Fruit fly (Drosophila melanogaster) whole organism, embryonic: Measurements from ENCODE around the gene HisCl1.
A peak's percentile ranks its signal among the peaks of the same experiment; 100 is the strongest.

ENCODE experiments used
- Atf3 ChIP-seq: fragments of 200-800 bp; sonication (Bioruptor generic); optimal IDR thresholded peaks from 3 replicates; lab custom pipeline; 2016; ENCODE audit warnings: missing biosample characterization, missing genetic modification characterization
- Atf6 ChIP-seq: fragments of 200-800 bp; sonication (Bioruptor generic); IDR thresholded peaks from 2 replicates; pipeline ENCODE4 v1.3.6; 2022; ENCODE audit warnings: missing biosample characterization, missing genetic modification characterization
- CG10321 ChIP-seq: fragments of 200-800 bp; sonication (Bioruptor generic); IDR thresholded peaks from 2 replicates; pipeline ENCODE4 v1.3.6; 2022; ENCODE audit warnings: missing biosample characterization, missing genetic modification characterization
- CG10366 ChIP-seq: fragments of 200-800 bp; sonication (Bioruptor generic); IDR thresholded peaks from 2 replicates; pipeline ENCODE4 v1.3.6; 2022; ENCODE audit warnings: missing biosample characterization, missing genetic modification characterization
- CG11560 ChIP-seq: fragments of 200-800 bp; sonication (Bioruptor generic); IDR thresholded peaks from 3 replicates; pipeline ENCODE4 v1.3.6; 2022; ENCODE audit warnings: missing biosample characterization, missing genetic modification characterization
- CG12219 ChIP-seq: fragments of 200-800 bp; sonication (Bioruptor generic); optimal IDR thresholded peaks from 3 replicates; lab custom pipeline; 2018; ENCODE audit warnings: missing biosample characterization, mild to moderate bottlenecking, missing genetic modification characterization
- CG12236 ChIP-seq: fragments of 200-800 bp; sonication (Bioruptor generic); optimal IDR thresholded peaks from 2 replicates; lab custom pipeline; 2016; ENCODE audit warnings: missing biosample characterization, missing genetic modification characterization
- CG12659 ChIP-seq: fragments of 200-800 bp; sonication (Bioruptor generic); optimal IDR thresholded peaks from 3 replicates; lab custom pipeline; 2017; ENCODE audit warnings: mild to moderate bottlenecking, missing biosample characterization, missing genetic modification reagents, missing genetic modification characterization
- CG13624 ChIP-seq: fragments of 200-800 bp; sonication (Bioruptor generic); optimal IDR thresholded peaks from 2 replicates; lab custom pipeline; 2016; ENCODE audit warnings: missing biosample characterization, missing genetic modification characterization
- CG14860 ChIP-seq: fragments of 200-800 bp; sonication (Bioruptor generic); IDR thresholded peaks from 3 replicates; pipeline ENCODE4 v1.3.6; 2022; ENCODE audit warnings: missing biosample characterization, missing genetic modification characterization; ENCODE audit not compliant: partially characterized antibody
- CG15073 ChIP-seq: fragments of 200-800 bp; sonication (Bioruptor generic); optimal IDR thresholded peaks from 2 replicates; lab custom pipeline; 2016; ENCODE audit warnings: missing biosample characterization, missing genetic modification characterization
- CG17328 ChIP-seq: fragments of 200-800 bp; sonication (Bioruptor generic); IDR thresholded peaks from 2 replicates; pipeline ENCODE4 v1.3.6; 2022; ENCODE audit warnings: missing biosample characterization, missing genetic modification characterization
- CG17912 ChIP-seq: fragments of 200-800 bp; sonication (Bioruptor generic); optimal IDR thresholded peaks from 2 replicates; lab custom pipeline; 2018; ENCODE audit warnings: missing biosample characterization, mild to moderate bottlenecking, missing genetic modification characterization
- CG18764 ChIP-seq: fragments of 200-800 bp; sonication (Bioruptor generic); optimal IDR thresholded peaks from 3 replicates; lab custom pipeline; 2016; ENCODE audit warnings: missing biosample characterization, missing genetic modification characterization
- CG2116 ChIP-seq: fragments of 200-800 bp; sonication (Bioruptor generic); optimal IDR thresholded peaks from 3 replicates; lab custom pipeline; 2018; ENCODE audit warnings: missing biosample characterization, mild to moderate bottlenecking, missing genetic modification characterization
- CG31224 ChIP-seq: fragments of 200-800 bp; sonication (Bioruptor generic); IDR thresholded peaks from 2 replicates; pipeline ENCODE4 v1.3.6; 2022; ENCODE audit warnings: missing biosample characterization, missing genetic modification characterization
- CG31388 ChIP-seq: fragments of 200-800 bp; sonication (Bioruptor generic); optimal IDR thresholded peaks from 2 replicates; lab custom pipeline; 2016; ENCODE audit warnings: missing biosample characterization, missing genetic modification characterization
- CG33213 ChIP-seq: fragments of 200-800 bp; sonication (Bioruptor generic); optimal IDR thresholded peaks from 3 replicates; lab custom pipeline; 2016; ENCODE audit warnings: missing biosample characterization, missing genetic modification characterization
- CG3407 ChIP-seq: fragments of 200-800 bp; sonication (Bioruptor generic); optimal IDR thresholded peaks from 2 replicates; lab custom pipeline; 2018; ENCODE audit warnings: missing biosample characterization, mild to moderate bottlenecking, missing genetic modification characterization
- CG6175 ChIP-seq: fragments of 200-800 bp; sonication (Bioruptor generic); IDR thresholded peaks from 3 replicates; pipeline ENCODE4 v1.3.6; 2022; ENCODE audit warnings: missing biosample characterization, missing genetic modification characterization
- CG6254 ChIP-seq: fragments of 200-800 bp; sonication (Bioruptor generic); optimal IDR thresholded peaks from 3 replicates; lab custom pipeline; 2017; ENCODE audit warnings: mild to moderate bottlenecking, missing biosample characterization, missing genetic modification reagents, missing genetic modification characterization
- CG6683 ChIP-seq: fragments of 200-800 bp; sonication (Bioruptor generic); optimal IDR thresholded peaks from 2 replicates; lab custom pipeline; 2017; ENCODE audit warnings: missing biosample characterization, mild to moderate bottlenecking, missing genetic modification characterization, missing genetic modification reagents
- CkIIα-i1 ChIP-seq: fragments of 200-800 bp; sonication (Bioruptor generic); IDR thresholded peaks from 2 replicates; pipeline ENCODE4 v1.3.6; 2022; ENCODE audit warnings: missing biosample characterization, missing genetic modification characterization
- D ChIP-seq, 2 experiments: fragments of 200-800 bp in 1 of 2; fragments of >200 bp in 1 of 2; sonication (Bioruptor generic) in 1 of 2; optimal IDR thresholded peaks; 2 replicates in 1 of 2; 3 replicates in 1 of 2; lab custom pipeline; 2017; ENCODE audit warnings: mild to moderate bottlenecking in 1 of 2, missing biosample characterization in 1 of 2, missing genetic modification characterization in 1 of 2, missing genetic modification reagents in 1 of 2
- D19A ChIP-seq: fragments of 200-800 bp; optimal IDR thresholded peaks from 3 replicates; lab custom pipeline; 2019; ENCODE audit warnings: missing biosample characterization, mild to moderate bottlenecking, missing genetic modification characterization, moderate library complexity
- Dip2 ChIP-seq: fragments of 200-800 bp; sonication (Bioruptor generic); IDR thresholded peaks from 2 replicates; pipeline ENCODE4 v1.3.6; 2022; ENCODE audit warnings: missing biosample characterization, missing genetic modification characterization
- Drgx ChIP-seq: fragments of 200-800 bp; sonication (Bioruptor generic); IDR thresholded peaks from 2 replicates; pipeline ENCODE4 v1.3.6; 2022; ENCODE audit warnings: missing biosample characterization, missing genetic modification characterization
- E2f2 ChIP-seq: fragments of 200-800 bp; sonication (Bioruptor generic); IDR thresholded peaks from 2 replicates; pipeline ENCODE4 v1.3.6; 2022; ENCODE audit warnings: missing biosample characterization, missing genetic modification characterization
- H15 ChIP-seq: fragments of 200-800 bp; sonication (Bioruptor generic); IDR thresholded peaks from 3 replicates; pipeline ENCODE4 v1.3.6; 2022; ENCODE audit warnings: missing biosample characterization, missing genetic modification characterization
- Hmr ChIP-seq: fragments of 200-800 bp; sonication (Bioruptor generic); optimal IDR thresholded peaks from 3 replicates; lab custom pipeline; 2017; ENCODE audit warnings: mild to moderate bottlenecking, missing biosample characterization, missing genetic modification reagents, missing genetic modification characterization
- NC2β ChIP-seq: fragments of 200-800 bp; sonication (Bioruptor generic); optimal IDR thresholded peaks from 2 replicates; lab custom pipeline; 2016; ENCODE audit warnings: missing biosample characterization, missing genetic modification characterization
- Oaz ChIP-seq: fragments of 200-800 bp; sonication (Bioruptor generic); IDR thresholded peaks from 2 replicates; pipeline ENCODE4 v1.3.6; 2022; ENCODE audit warnings: missing biosample characterization, missing genetic modification characterization
- Opbp ChIP-seq: fragments of 200-800 bp; sonication (Bioruptor generic); IDR thresholded peaks from 3 replicates; pipeline ENCODE4 v1.3.6; 2022; ENCODE audit warnings: missing biosample characterization, missing genetic modification characterization; ENCODE audit not compliant: partially characterized antibody
- Xrp1 ChIP-seq: fragments of 200-800 bp; sonication (Bioruptor generic); IDR thresholded peaks from 2 replicates; pipeline ENCODE4 v1.3.6; 2022; ENCODE audit warnings: missing biosample characterization, missing genetic modification characterization
- aop ChIP-seq: fragments of 200-800 bp; sonication (Bioruptor generic); IDR thresholded peaks from 2 replicates; pipeline ENCODE4 v1.3.6; 2022; ENCODE audit warnings: missing biosample characterization, missing genetic modification characterization
- cad ChIP-seq: fragments of >200 bp; optimal IDR thresholded peaks from 2 replicates; lab custom pipeline; 2017; ENCODE audit warnings: missing biosample characterization, missing genetic modification characterization
- esg ChIP-seq: fragments of 200-800 bp; sonication (Bioruptor generic); conservative IDR thresholded peaks from 2 replicates; pipeline ENCODE4 v1.3.6; 2022; ENCODE audit warnings: missing biosample characterization, missing genetic modification characterization
- gt ChIP-seq: fragments of 200-800 bp; sonication (Bioruptor generic); IDR thresholded peaks from 2 replicates; pipeline ENCODE4 v1.3.6; 2022; ENCODE audit warnings: missing biosample characterization, missing genetic modification characterization
- inv ChIP-seq: fragments of 200-800 bp; sonication (Bioruptor generic); IDR thresholded peaks from 2 replicates; pipeline ENCODE4 v1.3.6; 2022; ENCODE audit warnings: missing biosample characterization, missing genetic modification characterization; ENCODE audit not compliant: partially characterized antibody
- ken ChIP-seq: fragments of 200-800 bp; sonication (Bioruptor generic); IDR thresholded peaks from 3 replicates; pipeline ENCODE4 v1.3.6; 2022; ENCODE audit warnings: missing biosample characterization, missing genetic modification characterization
- maf-S ChIP-seq: fragments of 200-800 bp; sonication (Bioruptor generic); optimal IDR thresholded peaks from 2 replicates; lab custom pipeline; 2016; ENCODE audit warnings: missing biosample characterization, missing genetic modification characterization
- nau ChIP-seq: fragments of 200-800 bp; sonication (Bioruptor generic); optimal IDR thresholded peaks from 3 replicates; lab custom pipeline; 2017; ENCODE audit warnings: missing biosample characterization, mild to moderate bottlenecking, missing genetic modification characterization, missing genetic modification reagents
- nerfin-1 ChIP-seq: fragments of 200-800 bp; sonication (Bioruptor generic); optimal IDR thresholded peaks from 3 replicates; lab custom pipeline; 2019; ENCODE audit warnings: missing biosample characterization, mild to moderate bottlenecking, missing genetic modification characterization, moderate library complexity
- oc ChIP-seq: fragments of 200-800 bp; sonication (Bioruptor generic); optimal IDR thresholded peaks from 2 replicates; lab custom pipeline; 2018; ENCODE audit warnings: missing biosample characterization, mild to moderate bottlenecking, missing genetic modification characterization, moderate library complexity
- pb ChIP-seq: fragments of 200-800 bp; sonication (Bioruptor generic); optimal IDR thresholded peaks from 3 replicates; lab custom pipeline; 2016; ENCODE audit warnings: missing biosample characterization, missing genetic modification characterization
- peb ChIP-seq: fragments of 200-800 bp; sonication (Bioruptor generic); IDR thresholded peaks from 2 replicates; pipeline ENCODE4 v1.3.6; 2022; ENCODE audit warnings: missing biosample characterization, missing genetic modification characterization
- pros ChIP-seq: fragments of 200-800 bp; sonication (Bioruptor generic); optimal IDR thresholded peaks from 3 replicates; lab custom pipeline; 2019; ENCODE audit warnings: missing biosample characterization, mild to moderate bottlenecking, missing genetic modification characterization, moderate library complexity
- sisA ChIP-seq: fragments of 200-800 bp; sonication (Bioruptor generic); IDR thresholded peaks from 2 replicates; pipeline ENCODE4 v1.3.6; 2022; ENCODE audit warnings: missing biosample characterization, missing genetic modification characterization
- slou ChIP-seq: fragments of 200-800 bp; sonication (Bioruptor generic); optimal IDR thresholded peaks from 3 replicates; lab custom pipeline; 2016; ENCODE audit warnings: missing biosample characterization, missing genetic modification characterization
- sna ChIP-seq: fragments of 200-800 bp; sonication (Bioruptor generic); IDR thresholded peaks from 2 replicates; pipeline ENCODE4 v1.3.6; 2022; ENCODE audit warnings: missing biosample characterization, missing genetic modification characterization; ENCODE audit not compliant: partially characterized antibody
- tgo ChIP-seq: fragments of 200-800 bp; sonication (Bioruptor generic); IDR thresholded peaks from 3 replicates; pipeline ENCODE4 v1.3.6; 2022; ENCODE audit warnings: missing biosample characterization, missing genetic modification characterization
- tx ChIP-seq: fragments of 200-800 bp; sonication (Bioruptor generic); optimal IDR thresholded peaks from 2 replicates; lab custom pipeline; 2016; ENCODE audit warnings: missing biosample characterization, missing genetic modification characterization

HisCl1 gene

dm6 chr3R:11773999-11774397 is 13.0 kb upstream of the HisCl1 start (continued):
- TF ChIP-seq CG31224 (no peak), H15 (GFP tag; lab: Robert Waterston, UW) (no peak), CG10366 (GFP tag; lab: Robert Waterston, UW) (no peak), tgo (peak; percentile 62), CG6254 (peak; percentile 37), gt (GFP tag; lab: Robert Waterston, UW) (no peak), Opbp (GFP tag; lab: Robert Waterston, UW) (no peak), tx (GFP tag; lab: Kevin White, UChicago) (no peak), D (optimal IDR thresholded peaks at IDR 0.05; lab: Kevin White, UChicago) (no peak), D (GFP tag; optimal IDR thresholded peaks at IDR 0.05; lab: Kevin White, UChicago) (peak; percentile 74), Dip2 (no peak), nau (GFP tag; lab: Kevin White, UChicago) (no peak), cad (no peak), ken (GFP tag; lab: Robert Waterston, UW) (no peak), sna (no peak), CG14860 (GFP tag; lab: Robert Waterston, UW) (no peak), Xrp1 (GFP tag; lab: Robert Waterston, UW) (peak; percentile 73; the same call in 1 of the 2 replicates), CG6683 (GFP tag; lab: Kevin White, UChicago) (peak; percentile 58), pros (GFP tag; lab: Kevin White, UChicago) (no peak), CG15073 (GFP tag; lab: Kevin White, UChicago) (no peak), Drgx (GFP tag; lab: Robert Waterston, UW) (no peak), maf-S (no peak), slou (GFP tag; lab: Kevin White, UChicago) (peak; percentile 7), aop (no peak), Oaz (0 out of 2 replicates have a peak, but pooled peaks have one; percentile 23), esg (GFP tag; lab: Robert Waterston, UW) (peak; percentile 55), CG33213 (GFP tag; lab: Kevin White, UChicago) (no peak), inv (no peak), sisA (GFP tag; lab: Robert Waterston, UW) (0 out of 2 replicates have a peak, but pooled peaks have one; percentile 22), D19A (tag; lab: Kevin White, UChicago) (peak; percentile 80), CG6175 (GFP tag; lab: Robert Waterston, UW) (no peak), oc (tag; lab: Kevin White, UChicago) (no peak), Hmr (GFP tag; lab: Kevin White, UChicago) (peak; percentile 84), CG17912 (GFP tag; lab: Kevin White, UChicago) (no peak), CG13624 (no peak), CkIIα-i1 (GFP tag; lab: Robert Waterston, UW) (no peak), CG3407 (GFP tag; lab: Kevin White, UChicago) (peak; percentile 37), CG12236 (no peak), peb (no peak), nerfin-1 (no peak), CG2116 (GFP tag; lab: Kevin White, UChicago) (no peak), CG11560 (tag; lab: Robert Waterston, UW) (no peak), CG10321 (GFP tag; lab: Robert Waterston, UW) (no peak), CG12659 (GFP tag; lab: Kevin White, UChicago) (peak; percentile 73), pb (no peak), NC2β (GFP tag; lab: Kevin White, UChicago) (no peak), Atf3 (GFP tag; lab: Kevin White, UChicago) (no peak), Atf6 (GFP tag; lab: Robert Waterston, UW) (peak; percentile 73), CG12219 (peak; percentile 2), CG31388 (GFP tag; lab: Kevin White, UChicago) (no peak), E2f2 (GFP tag; lab: Robert Waterston, UW) (peak; percentile 28; the same call in 1 of the 2 replicates), CG18764 (GFP tag; lab: Kevin White, UChicago) (peak; percentile 5), CG17328 (GFP tag; lab: Robert Waterston, UW) (no peak; the same call in 1 of the 2 replicates)
